Worm (Caenorhabditis elegans) whole organism, L4/young adult: ENCODE data around the gene rhy-1.

Source experiments
- W03F9.2 ChIP-seq: fragments of 150-350 bp; optimal IDR thresholded peaks from 2 replicates; lab custom pipeline; 2014; ENCODE audit warnings: missing biosample characterization, missing genetic modification characterization
- dao-5 ChIP-seq: sonication (generic microtip); optimal IDR thresholded peaks from 2 replicates; lab custom pipeline; 2016; ENCODE audit warnings: missing genotype, missing genetic modification characterization, moderate library complexity, missing compliant biosample characterization
- him-1 ChIP-seq: sonication (generic microtip); optimal IDR thresholded peaks from 2 replicates; lab custom pipeline; 2016; ENCODE audit warnings: missing genotype, missing genetic modification reagents, missing genetic modification characterization, missing compliant biosample characterization

- no peak for TF ChIP-seq him-1 (tag; lab: Kevin White, UChicago)
- no peak for TF ChIP-seq W03F9.2 (tag; lab: Kevin White, UChicago)
- TF ChIP-seq dao-5 (tag; lab: Kevin White, UChicago), result no peak
Measured at ce11 chrII:9145961-9146360, 15.2 kb upstream of the rhy-1 start, which contains the start of gene W07A12.4.
